Worm (Caenorhabditis elegans): ENCODE results near the gene C28H8.3.

The C28H8.3 gene

DNA sequence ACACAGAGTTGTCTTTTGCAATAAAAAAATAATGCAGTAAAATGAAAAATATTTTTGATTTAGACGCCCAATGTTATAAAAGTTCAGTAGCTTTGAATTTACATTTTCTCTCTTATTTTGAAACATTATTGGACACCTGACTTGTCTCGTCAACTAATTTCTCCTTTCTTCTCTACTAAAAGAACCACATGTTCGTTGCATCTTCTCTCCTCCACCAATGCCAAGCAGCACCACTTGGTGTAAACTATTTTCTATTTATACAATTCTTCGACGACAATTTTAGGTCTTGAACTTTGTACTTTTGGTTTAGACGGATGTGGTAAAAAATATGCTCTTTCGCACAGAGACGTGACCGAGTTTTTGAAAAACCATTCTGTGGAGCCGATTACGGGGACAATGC, 22.2 kb downstream of the C28H8.3 start:
- TF ChIP-seq dmd-8 (GFP tag; IDR thresholded peaks at IDR 0.05) (no peak), hlh-30 (tag; optimal IDR thresholded peaks at IDR 0.05; ENCODE audit: insufficient read depth) (peak; percentile 14), pqm-1 (tag; optimal IDR thresholded peaks at IDR 0.05) (no peak), daf-16 (GFP tag; optimal IDR thresholded peaks at IDR 0.05) (peak in 1 of 2 experiments; percentile 19), daf-16 (tag; optimal IDR thresholded peaks at IDR 0.05) (no peak), spr-1 (tag; optimal IDR thresholded peaks at IDR 0.05) (no peak)

ce11 chrIII:5931433-5931994, 23.0 kb downstream of the C28H8.3 start, which contains the start of gene EGAP1.5:
Gene EGAP1.5 (plus strand): TSS chrIII:5931721.
- TF ChIP-seq aly-2 (tag; optimal IDR thresholded peaks at IDR 0.05) (no peak), hlh-11 (tag; optimal IDR thresholded peaks at IDR 0.05) (peak; percentile 15), spr-3 (GFP tag; optimal IDR thresholded peaks at IDR 0.05) (no peak), lin-29 (GFP tag; IDR thresholded peaks at IDR 0.05) (no peak)

ce11 chrIII:5932853-5933252, 24.4 kb downstream of the C28H8.3 start, which contains the start of gene zmp-1:
Gene zmp-1 (minus strand): TSS chrIII:5932953.
- TF ChIP-seq lin-1 (GFP tag; IDR thresholded peaks at IDR 0.05) = no peak
- TF ChIP-seq daf-16 (GFP tag; optimal IDR thresholded peaks at IDR 0.05) = no peak
- peak; percentile 67 for TF ChIP-seq daf-16 (tag; optimal IDR thresholded peaks at IDR 0.05)

ce11 chrIII:5934138-5934658, 25.7 kb downstream of the C28H8.3 start:
- no peak for TF ChIP-seq nhr-42 (GFP tag; IDR thresholded peaks at IDR 0.05)
- peak; percentile 59 for TF ChIP-seq fkh-10 (GFP tag; optimal IDR thresholded peaks at IDR 0.05)

ce11 chrIII:5936992-5937391, 28.5 kb downstream of the C28H8.3 start, which contains the start of gene EGAP1.1:
Gene EGAP1.1 (minus strand): TSS chrIII:5937220.
- peak; percentile 70 for TF ChIP-seq aha-1 (tag)
- no peak for TF ChIP-seq mxl-2 (GFP tag; conservative IDR thresholded peaks at IDR 0.05)
- peak; percentile 74 for TF ChIP-seq hlh-30 (tag; optimal IDR thresholded peaks at IDR 0.05; ENCODE audit: insufficient read depth)
- TF ChIP-seq pqm-1 (tag; optimal IDR thresholded peaks at IDR 0.05) = no peak

DNA sequence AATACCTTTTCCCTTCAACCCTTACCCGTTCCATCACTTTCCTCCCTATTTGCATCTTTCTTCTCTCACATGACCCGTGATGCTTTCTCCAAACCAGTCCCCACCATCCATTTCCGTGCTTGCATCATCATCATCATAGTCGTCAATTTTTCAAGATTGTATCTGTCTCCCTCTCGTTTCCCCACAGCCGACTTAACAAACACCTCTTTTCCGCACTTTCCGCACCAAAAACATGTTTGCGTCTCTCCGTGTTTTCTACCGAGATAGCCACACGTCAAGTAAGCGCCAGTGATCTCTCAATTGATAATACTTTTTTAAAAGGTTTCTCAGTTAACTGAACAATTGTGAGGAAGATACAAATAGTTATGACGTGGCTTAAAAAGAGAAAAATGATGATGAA, 29.5 kb downstream of the C28H8.3 start:
- TF ChIP-seq mdl-1 (tag; optimal IDR thresholded peaks at IDR 0.05) = peak; percentile 13 to 81
- TF ChIP-seq F49E8.2 (tag; optimal IDR thresholded peaks at IDR 0.05; ENCODE audit: borderline replicate concordance) = no peak
- no peak for TF ChIP-seq D1046.2 (GFP tag; IDR thresholded peaks at IDR 0.05)
- no peak for TF ChIP-seq ceh-62 (tag; optimal IDR thresholded peaks at IDR 0.05)
- TF ChIP-seq lir-3 (tag; optimal IDR thresholded peaks at IDR 0.05) = no peak
- no peak for TF ChIP-seq spr-3 (GFP tag; optimal IDR thresholded peaks at IDR 0.05)
- no peak for TF ChIP-seq Y75B8A.6 (GFP tag; IDR thresholded peaks at IDR 0.05)
- TF ChIP-seq daf-12 (tag; optimal IDR thresholded peaks at IDR 0.05) = no peak
- TF ChIP-seq pqm-1 (tag; optimal IDR thresholded peaks at IDR 0.05) = no peak
- TF ChIP-seq ztf-7 (tag; optimal IDR thresholded peaks at IDR 0.05) = peak; percentile 86
- no peak for TF ChIP-seq ces-1 (GFP tag; optimal IDR thresholded peaks at IDR 0.05)
- TF ChIP-seq sdz-12 (GFP tag; optimal IDR thresholded peaks at IDR 0.05) = no peak
- no peak for TF ChIP-seq F26F4.8 (GFP tag; conservative IDR thresholded peaks at IDR 0.05)
- TF ChIP-seq attf-4 (tag; optimal IDR thresholded peaks at IDR 0.05) = no peak
- TF ChIP-seq zfp-2 (tag; optimal IDR thresholded peaks at IDR 0.05) = no peak
- TF ChIP-seq snpc-1.2 (GFP tag; IDR thresholded peaks at IDR 0.05) = no peak
- no peak for TF ChIP-seq vab-7 (GFP tag; IDR thresholded peaks at IDR 0.05)
- no peak for TF ChIP-seq nhr-237 (tag; optimal IDR thresholded peaks at IDR 0.05)
- no peak for TF ChIP-seq duxl-1 (tag; optimal IDR thresholded peaks at IDR 0.05; ENCODE audit: poor library complexity)
- TF ChIP-seq lim-7 (GFP tag; IDR thresholded peaks at IDR 0.05) = no peak
- no peak for TF ChIP-seq nhr-42 (GFP tag; IDR thresholded peaks at IDR 0.05)
- 0 out of 2 replicates have a peak, but pooled peaks have one; percentile 40 for TF ChIP-seq lin-1 (GFP tag; IDR thresholded peaks at IDR 0.05)
- peak; percentile 85 for TF ChIP-seq cey-2 (tag; optimal IDR thresholded peaks at IDR 0.05; ENCODE audit: borderline replicate concordance, insufficient read depth)
- TF ChIP-seq Y5F2A.4 (GFP tag; optimal IDR thresholded peaks at IDR 0.05) = no peak
- TF ChIP-seq ceh-20 (GFP tag; IDR thresholded peaks at IDR 0.05) = peak; percentile 67
- TF ChIP-seq skn-1 (tag; optimal IDR thresholded peaks at IDR 0.05) = no peak
- TF ChIP-seq ctbp-1 (GFP tag; IDR thresholded peaks at IDR 0.05) = peak; percentile 63; the same call in 1 of the 2 replicates
- TF ChIP-seq mxl-2 (GFP tag; conservative IDR thresholded peaks at IDR 0.05) = no peak
- peak; percentile 46; the same call in 1 of the 2 replicates for TF ChIP-seq dmd-6 (GFP tag; IDR thresholded peaks at IDR 0.05)

Data from whole organism, L4 larva.